Fruit fly (Drosophila melanogaster): ENCODE data around the gene CG14356.
A peak's percentile ranks its signal among the peaks of the same experiment; 100 is the strongest.

DNA sequence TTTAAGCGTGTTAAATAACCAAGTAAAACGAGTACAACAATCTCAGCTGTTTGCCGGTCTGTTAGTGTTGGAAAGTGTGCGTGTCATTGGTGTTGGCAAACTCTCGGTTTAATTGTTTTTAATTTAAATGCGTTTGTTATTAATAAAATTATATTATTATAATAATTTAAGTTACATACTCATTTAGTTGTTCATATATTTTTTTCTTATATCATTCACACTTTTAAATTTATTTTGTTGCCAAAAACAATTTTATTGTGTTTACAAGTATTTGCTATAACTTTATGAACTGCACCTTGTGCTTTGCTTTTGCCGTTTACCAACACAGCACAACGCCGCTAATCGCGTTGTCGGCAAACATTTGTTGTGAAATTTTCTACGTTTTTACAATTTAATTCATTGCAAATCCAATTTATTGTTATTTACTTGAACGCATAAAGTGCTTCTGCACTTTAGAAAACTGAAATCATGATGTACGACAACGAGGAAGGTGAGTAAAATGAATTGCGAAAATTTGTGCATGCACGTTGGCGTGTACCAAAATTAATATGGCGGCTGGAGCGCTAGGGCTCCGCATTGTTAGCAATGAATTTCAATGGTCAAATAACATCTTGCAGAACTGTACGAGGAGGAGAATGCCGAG lies 6.3 kb downstream of the CG14356 start, which contains the start of the genes 140up and Polr2B:
- TF ChIP-seq CG8159 (tag; optimal IDR thresholded peaks at IDR 0.05) (peak; percentile 91), CG15710 (tag; optimal IDR thresholded peaks at IDR 0.05) (peak; percentile 91), CG14655 (GFP tag; optimal IDR thresholded peaks at IDR 0.05) (no peak)

All from whole organism, pupa.